Worm (Caenorhabditis elegans) whole organism, L4 larva: ENCODE data around the gene lido-7.

Source experiments
- F44E2.7 ChIP-seq: fragments of 200-800 bp; sonication (Bioruptor generic); IDR thresholded peaks from 2 replicates; pipeline ENCODE4 v2.1.2; 2022; ENCODE audit warnings: missing genetic modification characterization, missing compliant biosample characterization
- ama-1 ChIP-seq: fragments of 150-350 bp; optimal IDR thresholded peaks from 2 replicates; lab custom pipeline; 2014; ENCODE audit warnings: inconsistent platforms, mixed read lengths
- arid-1 ChIP-seq: fragments of 200-800 bp; sonication (Bioruptor generic); conservative IDR thresholded peaks from 2 replicates; pipeline ENCODE4 v1.3.6; 2022; ENCODE audit warnings: missing genetic modification reagents, missing genetic modification characterization, missing compliant biosample characterization
- dmd-9 ChIP-seq: fragments of 200-800 bp; sonication (Bioruptor generic); IDR thresholded peaks from 2 replicates; pipeline ENCODE4 v1.3.6; 2022; ENCODE audit warnings: missing genetic modification reagents, missing genetic modification characterization, missing compliant biosample characterization
- lin-39 ChIP-seq: fragments of 150-350 bp; optimal IDR thresholded peaks from 2 replicates; lab custom pipeline; 2014; ENCODE audit warnings: missing biosample characterization, missing genetic modification reagents, missing genetic modification characterization
- nhr-237 ChIP-seq: sonication (generic microtip); optimal IDR thresholded peaks from 2 replicates; lab custom pipeline; 2017; ENCODE audit warnings: missing biosample characterization, missing genetic modification characterization
- pha-4 ChIP-seq, 2 experiments: fragments of 150-350 bp in 1 of 2; fragments of 200-800 bp in 1 of 2; sonication (Bioruptor generic) in 1 of 2; IDR thresholded peaks in 1 of 2; optimal IDR thresholded peaks in 1 of 2; 2 replicates each; pipeline versions ENCODE4 v1.3.6 to Lab custom; 2014 to 2022; ENCODE audit warnings: missing genetic modification characterization in 2 of 2, missing genetic modification reagents in 2 of 2, missing biosample characterization in 1 of 2, missing compliant biosample characterization in 1 of 2
- snpc-4 ChIP-seq: fragments of 150-350 bp; optimal IDR thresholded peaks from 2 replicates; lab custom pipeline; 2014; ENCODE audit warnings: missing biosample characterization, missing genetic modification characterization

ce11 chrII:2975561-2976230 is 12.4 kb upstream of the lido-7 start:
- TF ChIP-seq F44E2.7 (GFP tag; lab: Robert Waterston, UW) (no peak), ama-1 (lab: Kevin White, UChicago) (no peak), lin-39 (no peak), snpc-4 (no peak), nhr-237 (tag; lab: Kevin White, UChicago) (no peak), pha-4 (GFP tag; IDR thresholded peaks at IDR 0.05; lab: Robert Waterston, UW) (no peak), pha-4 (tag; optimal IDR thresholded peaks at IDR 0.05; lab: Kevin White, UChicago) (no peak), arid-1 (GFP tag; lab: Robert Waterston, UW) (no peak), dmd-9 (GFP tag; lab: Robert Waterston, UW) (no peak)
